Fruit fly (Drosophila melanogaster) whole organism, prepupa: ENCODE results near the gene CG17637.

Source experiments
- CG11294 ChIP-seq: fragments of 200-800 bp; sonication (Bioruptor generic); IDR thresholded peaks from 2 replicates; pipeline ENCODE4 v1.3.6; 2022; ENCODE audit warnings: missing biosample characterization, missing genetic modification characterization
- CG8632 ChIP-seq: fragments of 200-800 bp; sonication (Bioruptor generic); optimal IDR thresholded peaks from 3 replicates; lab custom pipeline; 2016; ENCODE audit warnings: missing biosample characterization, missing genetic modification characterization
- OdsH ChIP-seq: fragments of 200-800 bp; sonication (Bioruptor generic); optimal IDR thresholded peaks from 3 replicates; lab custom pipeline; 2016; ENCODE audit warnings: missing biosample characterization, missing genetic modification characterization
- Sox102F ChIP-seq: fragments of 200-800 bp; sonication (Bioruptor generic); optimal IDR thresholded peaks from 2 replicates; lab custom pipeline; 2016; ENCODE audit warnings: missing biosample characterization, mild to moderate bottlenecking, missing genetic modification characterization

DNA sequence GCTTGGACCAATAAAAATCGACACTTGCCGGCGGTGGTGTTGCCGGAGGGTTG lies 22.0 kb downstream of the CG17637 start, which contains the start of gene Pss:
- TF ChIP-seq CG11294 (GFP tag; lab: Robert Waterston, UW), result no peak
- no peak for TF ChIP-seq OdsH
- TF ChIP-seq Sox102F (GFP tag; lab: Kevin White, UChicago), result no peak
- no peak for TF ChIP-seq CG8632
